Worm (Caenorhabditis elegans) whole organism, L2 larva: ENCODE data around the gene mrpl-45.
A peak's percentile ranks its signal among the peaks of the same experiment; 100 is the strongest.

Source experiments
- C34F6.9 ChIP-seq: fragments of 150-350 bp; optimal IDR thresholded peaks from 2 replicates; lab custom pipeline; 2014; ENCODE audit warnings: missing biosample characterization, missing genetic modification characterization
- F13H6.1 ChIP-seq: sonication (generic microtip); optimal IDR thresholded peaks from 2 replicates; lab custom pipeline; 2016; ENCODE audit warnings: missing genetic modification characterization, missing compliant biosample characterization
- R02D3.7 ChIP-seq: fragments of 150-350 bp; optimal IDR thresholded peaks from 2 replicates; lab custom pipeline; 2014; ENCODE audit warnings: missing biosample characterization, missing genetic modification characterization
- alr-1 ChIP-seq: fragments of 150-350 bp; optimal IDR thresholded peaks from 2 replicates; lab custom pipeline; 2014; ENCODE audit warnings: missing biosample characterization, missing genetic modification characterization
- aly-2 ChIP-seq: fragments of 150-350 bp; optimal IDR thresholded peaks from 2 replicates; lab custom pipeline; 2014; ENCODE audit warnings: missing biosample characterization, missing genetic modification characterization
- ama-1 ChIP-seq: fragments of 150-350 bp; optimal IDR thresholded peaks from 2 replicates; lab custom pipeline; 2018; ENCODE audit warnings: inconsistent platforms
- blmp-1 ChIP-seq: sonication (generic microtip); optimal IDR thresholded peaks from 2 replicates; lab custom pipeline; 2017; ENCODE audit warnings: missing genetic modification characterization, mild to moderate bottlenecking, missing compliant biosample characterization, antibody characterized with exemption, moderate library complexity; ENCODE audit not compliant: insufficient read depth
- ceh-16 ChIP-seq: fragments of 150-350 bp; optimal IDR thresholded peaks from 2 replicates; lab custom pipeline; 2014; ENCODE audit warnings: missing biosample characterization, missing genetic modification characterization
- ceh-82 ChIP-seq: fragments of 150-350 bp; optimal IDR thresholded peaks from 2 replicates; lab custom pipeline; 2014; ENCODE audit warnings: missing biosample characterization, missing genetic modification characterization
- crh-2 ChIP-seq: sonication (generic microtip); optimal IDR thresholded peaks from 2 replicates; lab custom pipeline; 2017; ENCODE audit warnings: missing biosample characterization, missing genetic modification characterization
- dmd-4 ChIP-seq: sonication (generic microtip); optimal IDR thresholded peaks from 2 replicates; lab custom pipeline; 2017; ENCODE audit warnings: missing biosample characterization, missing genetic modification characterization
- elt-3 ChIP-seq: sonication (generic microtip); optimal IDR thresholded peaks from 2 replicates; lab custom pipeline; 2017; ENCODE audit warnings: missing biosample characterization, missing genetic modification characterization
- fos-1 ChIP-seq: fragments of 150-350 bp; optimal IDR thresholded peaks from 2 replicates; lab custom pipeline; 2014; ENCODE audit warnings: missing biosample characterization, missing genetic modification characterization
- lin-11 ChIP-seq: fragments of 150-350 bp; sonication (generic microtip); optimal IDR thresholded peaks from 2 replicates; lab custom pipeline; 2014; ENCODE audit warnings: missing biosample characterization, missing genetic modification characterization, inconsistent platforms, mixed read lengths
- lin-13 ChIP-seq: fragments of 150-350 bp; optimal IDR thresholded peaks from 2 replicates; lab custom pipeline; 2014; ENCODE audit warnings: missing biosample characterization, missing genetic modification reagents, missing genetic modification characterization
- lin-39 ChIP-seq: fragments of 150-350 bp; optimal IDR thresholded peaks from 2 replicates; lab custom pipeline; 2014; ENCODE audit warnings: missing biosample characterization, missing genetic modification reagents, missing genetic modification characterization
- lsy-2 ChIP-seq, 2 experiments: fragments of 150-350 bp in 1 of 2; sonication (generic microtip) in 1 of 2; optimal IDR thresholded peaks; 2 replicates each; lab custom pipeline; 2014 to 2017; ENCODE audit warnings: missing biosample characterization in 2 of 2, missing genetic modification characterization in 2 of 2
- mbf-1 ChIP-seq: sonication (generic microtip); optimal IDR thresholded peaks from 2 replicates; lab custom pipeline; 2017; ENCODE audit warnings: missing biosample characterization, missing genetic modification characterization
- nhr-10 ChIP-seq: sonication (generic microtip); optimal IDR thresholded peaks from 2 replicates; lab custom pipeline; 2017; ENCODE audit warnings: missing biosample characterization, missing genetic modification characterization
- nhr-11 ChIP-seq: fragments of 150-350 bp; optimal IDR thresholded peaks from 2 replicates; lab custom pipeline; 2014; ENCODE audit warnings: missing biosample characterization, missing genetic modification characterization
- nhr-12 ChIP-seq: fragments of 150-350 bp; optimal IDR thresholded peaks from 2 replicates; lab custom pipeline; 2014; ENCODE audit warnings: missing biosample characterization, missing genetic modification characterization
- nhr-129 ChIP-seq: fragments of 150-350 bp; optimal IDR thresholded peaks from 2 replicates; lab custom pipeline; 2014; ENCODE audit warnings: missing biosample characterization, missing genetic modification characterization
- nhr-23 ChIP-seq: fragments of 150-350 bp; optimal IDR thresholded peaks from 2 replicates; lab custom pipeline; 2014; ENCODE audit warnings: missing biosample characterization, missing genetic modification reagents, missing genetic modification characterization
- nhr-237 ChIP-seq: fragments of 150-350 bp; optimal IDR thresholded peaks from 2 replicates; lab custom pipeline; 2014; ENCODE audit warnings: missing biosample characterization, missing genetic modification characterization
- nhr-25 ChIP-seq: fragments of 150-350 bp; sonication (generic microtip); optimal IDR thresholded peaks from 3 replicates; lab custom pipeline; 2014; ENCODE audit warnings: missing biosample characterization, missing genetic modification characterization
- nhr-6 ChIP-seq: fragments of 150-350 bp; optimal IDR thresholded peaks from 2 replicates; lab custom pipeline; 2014; ENCODE audit warnings: missing biosample characterization, missing genetic modification characterization
- nhr-77 ChIP-seq: fragments of 150-350 bp; optimal IDR thresholded peaks from 2 replicates; lab custom pipeline; 2014; ENCODE audit warnings: missing biosample characterization, missing genetic modification characterization
- sem-4 ChIP-seq: fragments of 150-350 bp; optimal IDR thresholded peaks from 2 replicates; lab custom pipeline; 2014; ENCODE audit warnings: missing biosample characterization, missing genetic modification reagents, missing genetic modification characterization
- skn-1 ChIP-seq: sonication (generic microtip); optimal IDR thresholded peaks from 2 replicates; lab custom pipeline; 2017; ENCODE audit warnings: missing biosample characterization, missing genetic modification characterization
- sma-3 ChIP-seq: sonication (generic microtip); optimal IDR thresholded peaks from 2 replicates; lab custom pipeline; 2016; ENCODE audit warnings: missing genetic modification reagents, missing genetic modification characterization, missing compliant biosample characterization
- sma-9 ChIP-seq, 2 experiments: fragments of 150-350 bp in 1 of 2; sonication (generic microtip) in 1 of 2; optimal IDR thresholded peaks; 2 replicates each; lab custom pipeline; 2014 to 2016; ENCODE audit warnings: missing genetic modification characterization in 2 of 2, mild to moderate bottlenecking in 1 of 2, missing biosample characterization in 1 of 2, missing compliant biosample characterization in 1 of 2, missing genetic modification reagents in 1 of 2, moderate library complexity in 1 of 2
- snpc-4 ChIP-seq: fragments of 150-350 bp; optimal IDR thresholded peaks from 2 replicates; lab custom pipeline; 2014; ENCODE audit warnings: missing biosample characterization, missing genetic modification characterization
- unc-39 ChIP-seq: fragments of 150-350 bp; optimal IDR thresholded peaks from 2 replicates; lab custom pipeline; 2014; ENCODE audit warnings: missing biosample characterization, missing genetic modification characterization
- unc-55 ChIP-seq: fragments of 150-350 bp; sonication (generic microtip); optimal IDR thresholded peaks from 3 replicates; lab custom pipeline; 2014; ENCODE audit warnings: missing biosample characterization, missing genetic modification reagents, missing genetic modification characterization
- unc-62 ChIP-seq: fragments of 150-350 bp; optimal IDR thresholded peaks from 2 replicates; lab custom pipeline; 2014; ENCODE audit warnings: missing biosample characterization, missing genetic modification reagents, missing genetic modification characterization
- zag-1 ChIP-seq: fragments of 150-350 bp; optimal IDR thresholded peaks from 2 replicates; lab custom pipeline; 2014; ENCODE audit warnings: missing biosample characterization, missing genetic modification characterization
- ztf-1 ChIP-seq: fragments of 200-800 bp; sonication (Bioruptor generic); conservative IDR thresholded peaks from 2 replicates; pipeline ENCODE4 v1.3.6; 2022; ENCODE audit warnings: missing genetic modification characterization, missing compliant biosample characterization
- ztf-4 ChIP-seq: fragments of 150-350 bp; optimal IDR thresholded peaks from 2 replicates; lab custom pipeline; 2014; ENCODE audit warnings: missing biosample characterization, missing genetic modification characterization

mrpl-45 gene

DNA sequence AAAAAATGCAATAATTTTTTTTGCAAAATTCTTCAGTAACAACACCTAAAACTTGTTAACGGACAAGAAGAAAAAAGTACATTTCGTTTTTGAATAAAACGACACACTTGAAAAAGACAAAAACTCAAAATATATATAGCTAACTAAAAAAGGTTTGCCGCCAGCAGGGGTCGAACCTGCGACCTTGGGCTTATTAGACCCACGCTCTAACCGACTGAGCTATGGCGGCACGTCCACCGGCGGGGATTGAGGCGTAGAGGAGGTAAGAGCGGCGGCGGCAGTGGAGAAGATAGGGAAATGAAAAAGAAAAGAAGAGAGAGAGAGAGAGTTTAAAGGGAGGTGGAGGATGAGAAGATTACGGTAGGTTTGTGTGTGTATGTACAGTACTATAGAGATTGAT lies 16.4 kb upstream of the mrpl-45 start:
- no peak for TF ChIP-seq lin-11 (tag; lab: Kevin White, UChicago)
- TF ChIP-seq lsy-2 (tag; optimal IDR thresholded peaks at IDR 0.05; lab: Kevin White, UChicago) = peak in 1 of 2 experiments; percentile 15
- TF ChIP-seq, all 48 proteins: peak for 1

DNA sequence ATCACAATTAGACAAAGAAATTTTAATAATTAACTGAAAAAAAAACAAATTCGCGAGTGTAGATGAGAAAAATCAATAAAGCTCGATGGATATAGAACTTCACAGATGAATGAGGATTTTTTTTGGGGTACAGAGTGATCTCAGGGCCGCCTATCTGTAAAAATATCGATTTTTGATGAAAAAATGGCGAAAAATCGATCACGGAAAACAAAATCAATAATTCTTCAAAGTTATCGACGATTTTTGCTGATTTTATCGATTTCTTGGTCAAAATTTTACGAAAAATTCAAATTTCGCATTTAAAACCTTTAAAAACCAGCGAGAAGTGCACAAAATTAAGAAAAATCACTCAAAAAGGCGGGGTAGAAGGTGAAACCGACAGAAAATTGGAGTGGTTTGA lies 14.3 kb upstream of the mrpl-45 start:
- TF ChIP-seq alr-1 (tag; lab: Kevin White, UChicago) = no peak
- no peak for TF ChIP-seq snpc-4 (tag; lab: Kevin White, UChicago)
- TF ChIP-seq mbf-1 (tag; lab: Kevin White, UChicago) = no peak
- no peak for TF ChIP-seq ceh-82 (tag; lab: Kevin White, UChicago)
- TF ChIP-seq ceh-16 = no peak
- TF ChIP-seq sma-9 (GFP tag; optimal IDR thresholded peaks at IDR 0.05; lab: Kevin White, UChicago) = no peak
- no peak for TF ChIP-seq sma-9 (tag; optimal IDR thresholded peaks at IDR 0.05; lab: Kevin White, UChicago)
- TF ChIP-seq sma-3 = no peak
- no peak for TF ChIP-seq nhr-11 (tag; lab: Kevin White, UChicago)
- TF ChIP-seq nhr-77 (tag; lab: Kevin White, UChicago) = no peak
- no peak for TF ChIP-seq nhr-25 (tag; lab: Kevin White, UChicago)
- TF ChIP-seq crh-2 (tag; lab: Kevin White, UChicago) = no peak
- TF ChIP-seq nhr-237 (tag; lab: Kevin White, UChicago) = no peak
- no peak for TF ChIP-seq elt-3
- TF ChIP-seq unc-39 = no peak
- TF ChIP-seq, all 48 proteins: peak for 0

DNA sequence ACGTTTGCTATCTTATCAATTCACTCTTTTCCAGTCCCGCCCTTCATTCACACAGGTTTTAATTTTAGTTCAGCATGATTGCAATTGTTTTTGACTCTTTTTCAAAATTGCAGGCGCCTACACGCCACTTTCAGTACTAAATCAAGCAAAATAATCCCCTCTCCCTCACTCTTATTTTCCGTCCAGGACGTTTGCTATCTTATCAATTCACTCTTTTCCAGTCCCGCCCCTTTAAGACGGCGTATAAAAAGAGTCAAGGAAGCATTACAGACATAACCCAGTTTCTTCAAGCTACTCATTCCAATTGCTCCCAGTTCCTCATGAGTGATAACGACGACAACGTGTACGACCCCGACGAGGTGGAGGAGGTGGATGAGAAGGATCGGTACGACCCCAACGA lies 12.9 kb upstream of the mrpl-45 start, which contains the start of gene Y119D3B.21:
Gene Y119D3B.21, plus strand, starts transcription at position 321 of the 400 bp plus-strand sequence.
- TF ChIP-seq nhr-77 (tag; lab: Kevin White, UChicago) (no peak), fos-1 (peak; percentile 84), crh-2 (tag; lab: Kevin White, UChicago) (peak; percentile 49), lin-11 (tag; lab: Kevin White, UChicago) (no peak), F13H6.1 (tag; lab: Kevin White, UChicago) (peak; percentile 29), C34F6.9 (tag; lab: Kevin White, UChicago) (no peak), sma-9 (GFP tag; optimal IDR thresholded peaks at IDR 0.05; lab: Kevin White, UChicago) (peak; percentile 13), sma-9 (tag; optimal IDR thresholded peaks at IDR 0.05; lab: Kevin White, UChicago) (no peak), ama-1 (lab: Kevin White, UChicago) (peak; percentile 53), ceh-82 (tag; lab: Kevin White, UChicago) (no peak), ztf-4 (tag; lab: Kevin White, UChicago) (no peak)

DNA sequence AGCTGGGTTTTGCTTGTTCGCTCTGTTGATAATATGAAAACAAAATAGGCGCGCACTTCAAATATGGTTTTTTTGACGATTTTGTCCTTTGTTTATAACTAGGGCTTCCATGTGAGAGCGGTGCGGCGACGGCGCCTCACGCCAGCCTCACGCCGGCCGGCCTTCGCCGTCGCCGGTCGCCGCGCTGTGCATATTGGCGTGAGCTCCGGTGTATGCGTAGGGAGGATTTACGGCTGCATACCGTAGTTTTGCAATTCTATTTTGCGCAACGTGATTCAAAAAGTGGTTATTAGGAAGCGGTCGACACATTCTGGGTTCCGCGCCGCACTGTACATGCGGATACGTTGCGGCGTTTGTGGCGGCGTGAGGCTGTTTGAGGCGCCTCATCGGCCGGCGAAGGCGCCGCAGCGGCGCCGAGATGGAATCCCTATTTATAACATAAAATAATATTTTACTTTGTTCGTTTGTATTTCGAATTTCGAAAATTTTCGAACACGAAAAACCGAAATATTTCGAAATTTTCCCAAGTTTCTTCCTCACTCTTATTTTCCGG lies 12.4 kb upstream of the mrpl-45 start:
- TF ChIP-seq alr-1 (tag; lab: Kevin White, UChicago) = no peak
- no peak for TF ChIP-seq nhr-237 (tag; lab: Kevin White, UChicago)
- TF ChIP-seq nhr-11 (tag; lab: Kevin White, UChicago) = no peak
- no peak for TF ChIP-seq aly-2
- TF ChIP-seq ama-1 (lab: Kevin White, UChicago) = no peak
- TF ChIP-seq ztf-4 (tag; lab: Kevin White, UChicago) = no peak
- TF ChIP-seq unc-62 (GFP tag; lab: Kevin White, UChicago) = no peak
- TF ChIP-seq blmp-1 (tag; lab: Kevin White, UChicago) = no peak
- no peak for TF ChIP-seq nhr-23
- TF ChIP-seq nhr-129 (tag; lab: Kevin White, UChicago) = no peak
- no peak for TF ChIP-seq mbf-1 (tag; lab: Kevin White, UChicago)
- TF ChIP-seq nhr-6 (tag; lab: Kevin White, UChicago) = no peak
- no peak for TF ChIP-seq nhr-25 (tag; lab: Kevin White, UChicago)
- TF ChIP-seq crh-2 (tag; lab: Kevin White, UChicago) = no peak
- no peak for TF ChIP-seq zag-1 (tag; lab: Kevin White, UChicago)

DNA sequence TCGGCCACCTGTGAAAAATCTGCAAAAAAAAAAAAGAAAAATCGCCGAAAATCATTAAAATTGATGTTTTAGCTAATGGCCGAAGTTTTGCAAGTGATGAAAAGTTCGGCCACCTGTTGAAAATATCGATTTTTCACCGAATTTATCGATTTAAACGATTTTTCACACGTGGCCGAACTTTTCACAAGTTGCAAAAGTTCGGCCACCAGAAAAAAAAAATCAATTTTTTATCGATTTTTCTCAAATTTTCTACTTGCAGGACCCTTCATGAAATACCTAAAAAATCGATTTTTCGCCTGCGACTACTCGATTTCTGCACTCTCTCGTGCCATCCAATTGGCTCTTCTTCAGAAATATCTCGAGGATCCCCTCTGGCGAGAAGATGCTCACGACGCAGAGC lies 8.8 kb upstream of the mrpl-45 start:
- TF ChIP-seq nhr-129 (tag; lab: Kevin White, UChicago) = no peak
- TF ChIP-seq ztf-1 = no peak
- TF ChIP-seq F13H6.1 (tag; lab: Kevin White, UChicago) = no peak
- TF ChIP-seq lin-13 (GFP tag; lab: Kevin White, UChicago) = no peak
- no peak for TF ChIP-seq sem-4 (tag; lab: Kevin White, UChicago)
- TF ChIP-seq nhr-77 (tag; lab: Kevin White, UChicago) = no peak
- no peak for TF ChIP-seq alr-1 (tag; lab: Kevin White, UChicago)
- TF ChIP-seq skn-1 (tag; lab: Kevin White, UChicago) = no peak
- TF ChIP-seq ama-1 (lab: Kevin White, UChicago) = no peak
- TF ChIP-seq nhr-11 (tag; lab: Kevin White, UChicago) = no peak
- no peak for TF ChIP-seq elt-3
- no peak for TF ChIP-seq nhr-23
- no peak for TF ChIP-seq ceh-82 (tag; lab: Kevin White, UChicago)
- TF ChIP-seq lin-39 (tag; lab: Kevin White, UChicago) = no peak
- TF ChIP-seq dmd-4 (tag; lab: Kevin White, UChicago) = no peak
- no peak for TF ChIP-seq nhr-12 (tag; lab: Kevin White, UChicago)
- TF ChIP-seq lsy-2 (tag; optimal IDR thresholded peaks at IDR 0.05; lab: Kevin White, UChicago) = no peak
- no peak for TF ChIP-seq R02D3.7
- TF ChIP-seq unc-55 (GFP tag; lab: Kevin White, UChicago) = no peak
- TF ChIP-seq nhr-10 (tag; lab: Kevin White, UChicago) = no peak
